Fruit fly (Drosophila melanogaster): ENCODE results near the gene CG13124.

CG13124 gene

dm6 chr2L:9886086-9886485, 22.3 kb downstream of the CG13124 start, which contains the start of gene nAChRalpha6:
TSS of gene nAChRalpha6 (minus strand) at chr2L:9886250.
- TF ChIP-seq tai (GFP tag; optimal IDR thresholded peaks at IDR 0.05), result no peak
- TF ChIP-seq HLH106 (tag; optimal IDR thresholded peaks at IDR 0.05), result no peak
- no peak for TF ChIP-seq CrebA (GFP tag; optimal IDR thresholded peaks at IDR 0.05; ENCODE audit: borderline replicate concordance)
- TF ChIP-seq ey (GFP tag; optimal IDR thresholded peaks at IDR 0.05), result no peak
- no peak for TF ChIP-seq h (GFP tag; optimal IDR thresholded peaks at IDR 0.05)
- TF ChIP-seq OdsH (GFP tag; optimal IDR thresholded peaks at IDR 0.05), result no peak
- no peak for TF ChIP-seq Sp1 (GFP tag; optimal IDR thresholded peaks at IDR 0.05)
- no peak for TF ChIP-seq dmrt93B (GFP tag; optimal IDR thresholded peaks at IDR 0.05)
- TF ChIP-seq lola (GFP tag; optimal IDR thresholded peaks at IDR 0.05), result no peak
- no peak for TF ChIP-seq Myc (optimal IDR thresholded peaks at IDR 0.05)
- no peak for TF ChIP-seq pan (optimal IDR thresholded peaks at IDR 0.05)
- TF ChIP-seq dsf (GFP tag; optimal IDR thresholded peaks at IDR 0.05; ENCODE audit: borderline replicate concordance), result no peak
- no peak for TF ChIP-seq Hr78 (GFP tag; optimal IDR thresholded peaks at IDR 0.05)
- TF ChIP-seq woc (GFP tag; optimal IDR thresholded peaks at IDR 0.05), result no peak
- no peak for TF ChIP-seq N (GFP tag; optimal IDR thresholded peaks at IDR 0.05)
- no peak for TF ChIP-seq sv (GFP tag; optimal IDR thresholded peaks at IDR 0.05)
- TF ChIP-seq Mio (GFP tag; optimal IDR thresholded peaks at IDR 0.05), result no peak
- no peak for TF ChIP-seq usp (GFP tag; optimal IDR thresholded peaks at IDR 0.05)
- no peak for TF ChIP-seq brk (GFP tag; optimal IDR thresholded peaks at IDR 0.05)
- TF ChIP-seq Dfd (GFP tag; optimal IDR thresholded peaks at IDR 0.05), result no peak

- TF ChIP-seq woc (GFP tag; optimal IDR thresholded peaks at IDR 0.05) (no peak), Myc (optimal IDR thresholded peaks at IDR 0.05) (no peak), CrebA (GFP tag; optimal IDR thresholded peaks at IDR 0.05; ENCODE audit: borderline replicate concordance) (no peak), Jra (GFP tag; optimal IDR thresholded peaks at IDR 0.05) (no peak), Dif (GFP tag; optimal IDR thresholded peaks at IDR 0.05; ENCODE audit: partially characterized antibody) (no peak), usp (GFP tag; optimal IDR thresholded peaks at IDR 0.05) (no peak), sage (GFP tag; optimal IDR thresholded peaks at IDR 0.05) (no peak), dmrt93B (GFP tag; optimal IDR thresholded peaks at IDR 0.05) (no peak), rgr (GFP tag; optimal IDR thresholded peaks at IDR 0.05) (no peak), Abd-B (GFP tag; optimal IDR thresholded peaks at IDR 0.05) (no peak), Vsx2 (GFP tag; optimal IDR thresholded peaks at IDR 0.05; ENCODE audit: partially characterized antibody) (no peak), Dfd (GFP tag; optimal IDR thresholded peaks at IDR 0.05) (no peak), ey (GFP tag; optimal IDR thresholded peaks at IDR 0.05) (no peak), GATAd (GFP tag; optimal IDR thresholded peaks at IDR 0.05) (no peak), lola (GFP tag; optimal IDR thresholded peaks at IDR 0.05) (no peak), Sp1 (GFP tag; optimal IDR thresholded peaks at IDR 0.05) (no peak), N (GFP tag; optimal IDR thresholded peaks at IDR 0.05) (no peak), dl (GFP tag; optimal IDR thresholded peaks at IDR 0.05; ENCODE audit: insufficient read depth in 1 of 2, partially characterized antibody in 2 of 2) (no peak), HLH106 (tag; optimal IDR thresholded peaks at IDR 0.05) (no peak), Mio (GFP tag; optimal IDR thresholded peaks at IDR 0.05) (no peak)
These were observed 26.0 kb downstream of the CG13124 start for dm6 chr2L:9882393-9882971.

dm6 chr2L:9864337-9864736, 44.1 kb downstream of the CG13124 start:
- TF ChIP-seq fru (GFP tag; optimal IDR thresholded peaks at IDR 0.05) (peak; percentile 18), HLH106 (tag; optimal IDR thresholded peaks at IDR 0.05) (peak; percentile 17), Hnf4 (GFP tag; optimal IDR thresholded peaks at IDR 0.05) (no peak), Myc (optimal IDR thresholded peaks at IDR 0.05) (no peak), Sp1 (GFP tag; optimal IDR thresholded peaks at IDR 0.05) (peak; percentile 23), N (GFP tag; optimal IDR thresholded peaks at IDR 0.05) (no peak), ey (GFP tag; optimal IDR thresholded peaks at IDR 0.05) (peak; percentile 12), Hr83 (GFP tag; optimal IDR thresholded peaks at IDR 0.05; ENCODE audit: poor library complexity, severe bottlenecking) (no peak), foxo (GFP tag; optimal IDR thresholded peaks at IDR 0.05) (peak in 1 of 2 experiments; percentile 35)

- TF ChIP-seq br (GFP tag; optimal IDR thresholded peaks at IDR 0.05), result no peak
- no peak for TF ChIP-seq Mio (GFP tag; optimal IDR thresholded peaks at IDR 0.05)
- no peak for TF ChIP-seq foxo (GFP tag; optimal IDR thresholded peaks at IDR 0.05)
- TF ChIP-seq CG9705 (GFP tag; optimal IDR thresholded peaks at IDR 0.05), result no peak
- TF ChIP-seq GATAd (GFP tag; optimal IDR thresholded peaks at IDR 0.05), result no peak
- no peak for TF ChIP-seq Hnf4 (GFP tag; optimal IDR thresholded peaks at IDR 0.05)
- no peak for TF ChIP-seq jim (GFP tag; optimal IDR thresholded peaks at IDR 0.05)
- no peak for TF ChIP-seq lola (GFP tag; optimal IDR thresholded peaks at IDR 0.05)
- no peak for TF ChIP-seq dmrt93B (GFP tag; optimal IDR thresholded peaks at IDR 0.05)
- TF ChIP-seq ey (GFP tag; optimal IDR thresholded peaks at IDR 0.05), result no peak
- TF ChIP-seq sv (GFP tag; optimal IDR thresholded peaks at IDR 0.05), result no peak
- no peak for TF ChIP-seq Abd-B (GFP tag; optimal IDR thresholded peaks at IDR 0.05)
- TF ChIP-seq rgr (GFP tag; optimal IDR thresholded peaks at IDR 0.05), result no peak
- no peak for TF ChIP-seq psq (GFP tag; optimal IDR thresholded peaks at IDR 0.05)
- no peak for TF ChIP-seq CrebA (GFP tag; optimal IDR thresholded peaks at IDR 0.05; ENCODE audit: borderline replicate concordance)
- TF ChIP-seq HLH106 (tag; optimal IDR thresholded peaks at IDR 0.05), result no peak
- TF ChIP-seq Hr83 (GFP tag; optimal IDR thresholded peaks at IDR 0.05; ENCODE audit: poor library complexity, severe bottlenecking), result no peak
- no peak for TF ChIP-seq Hr78 (GFP tag; optimal IDR thresholded peaks at IDR 0.05)
- TF ChIP-seq Vsx2 (GFP tag; optimal IDR thresholded peaks at IDR 0.05; ENCODE audit: partially characterized antibody), result no peak
These were observed 45.0 kb downstream of the CG13124 start for dm6 chr2L:9863479-9863878.
